Fruit fly (Drosophila melanogaster) S2 (cell line): Measurements from ENCODE around the gene CG5568.

Experiments
- CG8478 ChIP-seq: fragments of >200 bp; optimal IDR thresholded peaks from 2 replicates; lab custom pipeline; 2018
- CTCF ChIP-seq, 2 experiments: fragments of >200 bp; optimal IDR thresholded peaks; 2 replicates each; lab custom pipeline; 2018

DNA sequence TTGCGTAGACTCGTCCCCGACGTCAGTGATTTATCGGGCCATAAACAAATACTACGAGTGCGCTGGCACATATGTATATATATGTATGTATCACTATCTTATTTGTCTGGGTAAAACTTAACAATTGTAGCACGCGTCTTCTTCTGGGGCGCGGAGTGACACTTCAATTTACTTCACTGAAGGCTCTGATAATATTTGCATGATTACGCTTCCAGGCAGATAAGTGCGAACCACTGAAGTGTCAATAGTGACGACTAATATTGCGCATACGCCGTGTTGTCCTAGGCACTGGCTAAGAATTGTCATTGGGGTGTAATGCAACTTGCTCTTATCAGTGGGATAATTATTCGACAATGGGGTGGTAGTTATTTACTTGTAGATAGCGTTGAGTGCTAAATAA, 49.8 kb upstream of the CG5568 start:
- TF ChIP-seq CTCF (optimal IDR thresholded peaks at IDR 0.05; lab: Kevin White, UChicago) (no peak), CG8478 (lab: Kevin White, UChicago) (no peak)
